Worm (Caenorhabditis elegans) whole organism, midembryonic: Measurements from ENCODE around the gene cdr-1.

Experiments
- T22C8.4 ChIP-seq: fragments of 200-800 bp; sonication (Bioruptor generic); IDR thresholded peaks from 2 replicates; pipeline ENCODE4 v1.3.6; 2022; ENCODE audit warnings: missing genetic modification characterization, missing compliant biosample characterization
- cog-1 ChIP-seq: sonication (generic microtip); optimal IDR thresholded peaks from 2 replicates; lab custom pipeline; 2016; ENCODE audit warnings: missing genetic modification characterization, missing compliant biosample characterization
- flt-1 ChIP-seq: fragments of 200-800 bp; sonication (Bioruptor generic); IDR thresholded peaks from 2 replicates; pipeline ENCODE4 v1.3.6; 2022; ENCODE audit warnings: missing genetic modification characterization, missing compliant biosample characterization
- klf-2 ChIP-seq: fragments of 200-800 bp; sonication (Bioruptor generic); conservative IDR thresholded peaks from 2 replicates; pipeline ENCODE4 v1.3.6; 2022; ENCODE audit warnings: missing genetic modification reagents, missing genetic modification characterization, missing compliant biosample characterization
- med-1 ChIP-seq: sonication (generic microtip); optimal IDR thresholded peaks from 2 replicates; lab custom pipeline; 2017; ENCODE audit warnings: missing genetic modification characterization, mild to moderate bottlenecking, missing compliant biosample characterization, antibody characterized with exemption, missing genetic modification reagents; ENCODE audit not compliant: insufficient read depth
- ref-1 ChIP-seq: fragments of 200-800 bp; sonication (Bioruptor generic); conservative IDR thresholded peaks from 2 replicates; pipeline ENCODE4 v1.3.6; 2022; ENCODE audit warnings: missing genetic modification reagents, missing genetic modification characterization, missing compliant biosample characterization
- tab-1 ChIP-seq: fragments of 200-800 bp; sonication (Bioruptor generic); IDR thresholded peaks from 2 replicates; pipeline ENCODE4 v1.3.6; 2022; ENCODE audit warnings: missing genetic modification characterization, missing compliant biosample characterization
- ztf-23 ChIP-seq: fragments of 200-800 bp; sonication (Bioruptor generic); IDR thresholded peaks from 2 replicates; pipeline ENCODE4 v1.3.6; 2022; ENCODE audit warnings: missing genetic modification reagents, missing genetic modification characterization, missing compliant biosample characterization
- ztf-29 ChIP-seq: fragments of 200-800 bp; sonication (Bioruptor generic); IDR thresholded peaks from 2 replicates; pipeline ENCODE4 v1.3.6; 2022; ENCODE audit warnings: missing genetic modification reagents, missing genetic modification characterization, missing compliant biosample characterization

Gene cdr-1

DNA sequence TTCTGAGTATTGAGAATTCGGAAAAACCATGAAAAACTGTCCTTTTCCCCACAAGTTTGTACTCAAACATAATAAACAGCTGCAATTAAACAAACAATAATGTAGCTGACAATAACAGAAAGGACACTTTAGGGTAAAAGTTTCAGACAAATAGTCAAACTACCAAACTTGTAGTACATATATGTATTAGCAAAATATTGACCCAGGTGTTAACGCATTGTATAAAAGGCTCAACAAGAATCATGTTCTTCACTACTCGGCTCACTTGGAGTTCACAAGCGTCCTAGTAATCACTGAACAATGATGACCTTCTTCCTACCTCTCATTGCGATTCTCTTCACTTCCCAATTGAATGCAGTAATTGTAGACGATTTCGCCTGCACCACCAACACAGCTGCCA is 9.3 kb upstream of the cdr-1 start, which contains the start of gene F35E8.6:
Gene F35E8.6, plus strand, starts transcription at position 301 of the 400 bp plus-strand sequence.
- TF ChIP-seq cog-1 (tag; lab: Kevin White, UChicago) (no peak), ztf-29 (GFP tag; lab: Robert Waterston, UW) (no peak), klf-2 (GFP tag; lab: Robert Waterston, UW) (no peak), flt-1 (no peak), ztf-23 (GFP tag; lab: Robert Waterston, UW) (no peak), ref-1 (no peak), med-1 (GFP tag; lab: Kevin White, UChicago) (no peak), T22C8.4 (GFP tag; lab: Robert Waterston, UW) (no peak), tab-1 (no peak)

DNA sequence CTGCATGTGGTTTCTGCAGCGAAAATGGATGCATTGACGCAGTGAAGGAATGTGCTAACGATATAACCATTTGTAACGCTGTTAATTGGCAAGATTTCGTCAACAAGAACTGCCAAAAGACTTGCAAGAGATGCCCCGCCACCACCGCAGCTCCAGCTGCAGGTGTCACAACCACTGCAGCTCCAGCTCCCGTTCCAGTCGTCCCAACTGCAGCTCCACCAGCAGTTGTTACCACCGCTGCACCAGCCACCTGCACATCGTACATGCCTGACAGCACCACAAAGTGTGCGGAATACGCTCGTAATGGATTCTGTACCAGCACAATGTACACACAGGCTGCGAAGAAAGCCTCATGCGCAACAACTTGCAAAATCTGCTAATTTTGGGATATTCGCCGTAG is 8.4 kb upstream of the cdr-1 start:
- no peak for TF ChIP-seq med-1 (GFP tag; lab: Kevin White, UChicago)
- no peak for TF ChIP-seq tab-1
- no peak for TF ChIP-seq cog-1 (tag; lab: Kevin White, UChicago)
- no peak for TF ChIP-seq ref-1
- no peak for TF ChIP-seq ztf-29 (GFP tag; lab: Robert Waterston, UW)
- no peak for TF ChIP-seq flt-1
- TF ChIP-seq ztf-23 (GFP tag; lab: Robert Waterston, UW): no peak
- no peak for TF ChIP-seq T22C8.4 (GFP tag; lab: Robert Waterston, UW)
- no peak for TF ChIP-seq klf-2 (GFP tag; lab: Robert Waterston, UW)

DNA sequence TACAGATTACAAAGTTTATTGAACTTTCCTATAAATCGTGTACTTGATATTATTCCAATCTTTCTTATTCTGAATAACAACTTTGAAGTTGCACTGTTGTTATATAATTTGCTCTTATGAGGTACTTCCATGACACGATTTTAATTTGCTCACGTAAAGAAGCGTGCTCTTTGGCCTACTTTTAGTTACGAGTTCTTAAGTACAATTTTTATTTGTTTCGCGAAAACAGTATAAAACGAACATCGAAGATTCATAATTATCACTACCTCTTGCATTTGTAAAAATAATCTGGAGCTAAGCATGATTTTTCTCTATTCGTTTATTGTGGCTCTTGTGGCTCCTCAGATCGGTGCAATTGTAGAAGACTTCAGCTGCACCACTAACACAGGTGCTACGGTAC is 7.4 kb upstream of the cdr-1 start, which contains the start of gene F35E8.7:
Gene F35E8.7, plus strand, starts transcription at position 301 of the 400 bp plus-strand sequence.
- TF ChIP-seq T22C8.4 (GFP tag; lab: Robert Waterston, UW): no peak
- TF ChIP-seq tab-1: no peak
- TF ChIP-seq klf-2 (GFP tag; lab: Robert Waterston, UW): no peak
- TF ChIP-seq ztf-23 (GFP tag; lab: Robert Waterston, UW): no peak
- no peak for TF ChIP-seq flt-1
- no peak for TF ChIP-seq ref-1
- no peak for TF ChIP-seq med-1 (GFP tag; lab: Kevin White, UChicago)
- TF ChIP-seq cog-1 (tag; lab: Kevin White, UChicago): no peak

DNA sequence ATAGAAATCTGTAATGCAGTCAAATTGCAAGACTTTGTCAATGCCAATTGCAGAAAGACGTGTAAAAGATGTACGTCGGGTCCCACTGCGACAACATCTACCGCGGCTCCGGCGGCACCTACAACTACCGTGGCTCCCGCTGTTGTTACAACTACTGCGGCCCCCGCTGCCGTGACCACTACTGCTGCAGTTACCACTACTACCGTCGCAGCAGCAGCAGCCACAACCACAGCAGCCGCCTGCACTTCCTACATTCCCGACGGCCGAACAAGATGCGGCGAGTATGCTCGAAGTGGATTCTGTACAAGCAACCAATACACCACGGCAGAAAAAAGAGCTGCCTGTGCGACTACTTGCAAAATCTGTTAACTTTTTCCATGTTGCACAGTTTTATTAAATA is 6.3 kb upstream of the cdr-1 start:
- TF ChIP-seq ref-1 (no peak), klf-2 (GFP tag; lab: Robert Waterston, UW) (no peak), ztf-23 (GFP tag; lab: Robert Waterston, UW) (no peak), ztf-29 (GFP tag; lab: Robert Waterston, UW) (no peak), med-1 (GFP tag; lab: Kevin White, UChicago) (no peak), T22C8.4 (GFP tag; lab: Robert Waterston, UW) (no peak), cog-1 (tag; lab: Kevin White, UChicago) (no peak), flt-1 (no peak), tab-1 (no peak)

DNA sequence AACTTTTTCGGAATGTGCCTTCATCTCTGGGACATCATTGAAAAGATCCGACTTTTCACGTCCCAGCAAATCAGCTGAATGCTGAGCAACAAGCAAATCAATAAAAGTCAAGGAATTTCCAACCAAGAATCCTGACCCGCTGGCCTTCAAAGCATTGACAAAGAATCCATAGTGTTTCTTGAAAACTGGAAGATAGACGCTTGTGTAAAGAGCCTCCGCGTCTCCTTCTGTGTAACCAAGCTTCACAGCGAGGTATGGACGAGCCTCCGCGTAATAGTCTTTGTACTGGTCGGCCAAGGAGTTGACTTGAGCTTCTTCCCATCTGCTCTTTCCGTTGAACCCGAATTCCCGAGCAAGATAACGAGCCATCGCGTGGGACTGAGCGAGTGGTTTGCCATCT is 5.8 kb upstream of the cdr-1 start:
- TF ChIP-seq ztf-23 (GFP tag; lab: Robert Waterston, UW): no peak

DNA sequence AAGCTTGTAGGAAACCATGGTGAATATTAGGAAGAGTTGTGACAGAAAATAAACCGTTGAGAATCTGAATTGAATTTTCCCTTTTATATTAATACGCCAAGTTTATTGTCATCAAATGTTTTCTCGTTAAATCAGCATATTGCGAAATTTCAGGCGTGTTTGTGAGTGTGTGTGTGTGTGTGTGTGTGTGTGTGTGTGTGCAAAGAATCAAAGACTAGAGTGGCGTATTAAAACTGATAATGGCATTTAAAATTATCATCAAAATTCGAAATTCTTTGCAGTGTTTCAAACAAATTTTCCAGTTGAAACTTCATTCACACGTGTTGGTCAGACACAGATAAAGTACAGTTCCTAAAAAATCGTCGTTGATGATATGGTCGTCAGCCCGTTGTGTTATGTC is 5.2 kb upstream of the cdr-1 start, which contains the start of gene gst-38:
Gene gst-38, minus strand, starts transcription at position 152 of the 400 bp plus-strand sequence.
- TF ChIP-seq ztf-23 (GFP tag; lab: Robert Waterston, UW) (no peak), tab-1 (no peak), flt-1 (no peak), ztf-29 (GFP tag; lab: Robert Waterston, UW) (no peak), T22C8.4 (GFP tag; lab: Robert Waterston, UW) (no peak), klf-2 (GFP tag; lab: Robert Waterston, UW) (no peak), cog-1 (tag; lab: Kevin White, UChicago) (no peak), ref-1 (no peak), med-1 (GFP tag; lab: Kevin White, UChicago) (no peak)

DNA sequence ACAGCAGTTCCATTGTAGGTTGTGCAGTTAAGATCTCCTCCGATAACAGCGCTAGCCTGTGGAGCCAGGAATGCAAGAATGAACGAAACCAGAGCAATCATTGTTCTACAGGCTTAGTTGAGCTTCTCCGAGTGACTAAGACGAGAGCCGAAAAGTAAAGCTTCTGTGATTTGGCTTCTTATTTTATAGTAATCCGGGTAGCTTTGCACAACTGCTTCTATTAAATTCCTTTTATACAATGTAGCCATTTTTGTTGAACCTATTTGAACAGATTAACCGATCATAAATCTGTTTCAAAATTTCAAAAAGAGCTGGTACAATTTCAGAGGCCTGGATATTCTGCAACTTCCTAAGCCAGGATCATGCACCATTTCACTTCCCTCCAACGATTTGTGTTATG is 3.7 kb upstream of the cdr-1 start, which contains the start of gene F35E8.9:
Gene F35E8.9, minus strand, starts transcription at position 101 of the 400 bp plus-strand sequence.
- TF ChIP-seq klf-2 (GFP tag; lab: Robert Waterston, UW) (no peak), cog-1 (tag; lab: Kevin White, UChicago) (no peak), ztf-29 (GFP tag; lab: Robert Waterston, UW) (no peak), med-1 (GFP tag; lab: Kevin White, UChicago) (no peak), ref-1 (no peak), tab-1 (no peak), T22C8.4 (GFP tag; lab: Robert Waterston, UW) (no peak), ztf-23 (GFP tag; lab: Robert Waterston, UW) (no peak), flt-1 (no peak)

DNA sequence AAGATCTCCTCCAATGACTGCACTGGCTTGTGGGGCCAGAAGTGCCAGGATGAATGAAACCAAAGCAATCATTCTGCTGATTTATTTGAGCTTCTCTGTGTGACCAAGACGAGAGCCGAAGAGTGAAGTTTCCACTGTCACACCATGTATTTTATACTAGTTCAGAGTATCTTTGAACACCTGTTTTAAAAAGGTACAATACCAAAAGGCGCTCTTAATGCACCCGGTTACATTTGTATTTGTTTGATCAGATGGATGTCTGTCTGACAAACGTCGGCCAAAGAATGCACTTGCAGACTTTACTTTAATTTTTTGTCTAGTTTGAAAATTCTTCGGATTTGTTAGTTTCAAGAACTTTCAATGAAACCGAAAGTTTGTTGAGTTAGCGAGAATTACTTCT is 836 bp upstream of the cdr-1 start, which contains the start of gene F35E8.10:
Gene F35E8.10, minus strand, starts transcription at position 101 of the 400 bp plus-strand sequence.
- TF ChIP-seq flt-1 (no peak), ref-1 (no peak), ztf-29 (GFP tag; lab: Robert Waterston, UW) (no peak), cog-1 (tag; lab: Kevin White, UChicago) (no peak), T22C8.4 (GFP tag; lab: Robert Waterston, UW) (no peak), med-1 (GFP tag; lab: Kevin White, UChicago) (no peak), klf-2 (GFP tag; lab: Robert Waterston, UW) (no peak), tab-1 (no peak), ztf-23 (GFP tag; lab: Robert Waterston, UW) (no peak)

DNA sequence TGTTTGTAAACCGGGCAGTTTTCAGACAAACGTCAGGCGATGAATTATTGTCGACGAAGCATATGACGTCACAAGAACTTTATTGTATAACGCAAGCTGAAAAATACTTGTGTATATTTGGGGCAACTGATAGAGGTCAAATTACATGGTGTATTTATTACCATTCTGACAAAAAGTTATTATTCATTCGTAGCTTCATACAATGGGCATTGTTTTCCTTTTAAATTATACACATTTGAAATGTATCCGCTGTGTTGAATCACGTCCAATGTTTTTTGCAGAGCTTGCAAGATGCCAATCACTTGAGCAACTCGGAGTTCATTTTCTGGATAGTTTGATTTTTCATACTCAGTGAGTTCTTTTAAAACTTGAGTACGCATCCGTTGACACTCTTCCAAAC is 1.9 kb downstream of the cdr-1 start, which contains the start of gene F35E8.13:
Gene F35E8.13, plus strand, starts transcription at position 301 of the 400 bp plus-strand sequence.
- TF ChIP-seq flt-1 (no peak), T22C8.4 (GFP tag; lab: Robert Waterston, UW) (no peak), ztf-23 (GFP tag; lab: Robert Waterston, UW) (no peak), ref-1 (no peak), cog-1 (tag; lab: Kevin White, UChicago) (no peak), tab-1 (no peak), klf-2 (GFP tag; lab: Robert Waterston, UW) (no peak), ztf-29 (GFP tag; lab: Robert Waterston, UW) (no peak), med-1 (GFP tag; lab: Kevin White, UChicago) (no peak)

DNA sequence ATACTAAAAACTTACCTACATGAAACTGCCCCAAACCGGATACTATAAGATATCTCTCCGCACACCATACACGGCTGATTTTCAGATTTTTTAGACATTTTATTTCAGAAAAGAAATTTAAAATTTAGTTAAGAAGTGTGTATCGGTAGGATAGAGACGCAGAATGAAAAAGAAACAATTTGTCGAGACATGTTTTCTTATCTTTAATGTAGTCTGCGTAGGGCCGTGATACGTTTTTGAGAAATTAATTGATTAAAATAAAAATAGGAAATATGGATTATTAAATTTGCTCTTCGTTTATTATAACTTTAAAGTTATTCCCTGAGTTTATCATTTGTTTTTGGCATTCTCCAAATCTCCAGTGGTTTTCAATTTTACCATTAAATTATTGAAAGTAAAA is 3.2 kb downstream of the cdr-1 start, which contains the start of gene nhr-108:
Gene nhr-108, minus strand, starts transcription at position 166 of the 400 bp plus-strand sequence.
- TF ChIP-seq ztf-23 (GFP tag; lab: Robert Waterston, UW) (no peak), T22C8.4 (GFP tag; lab: Robert Waterston, UW) (no peak), tab-1 (no peak), med-1 (GFP tag; lab: Kevin White, UChicago) (no peak), cog-1 (tag; lab: Kevin White, UChicago) (no peak), klf-2 (GFP tag; lab: Robert Waterston, UW) (no peak), ztf-29 (GFP tag; lab: Robert Waterston, UW) (no peak), ref-1 (no peak), flt-1 (no peak)
